Fruit fly (Drosophila melanogaster): ENCODE results near the gene kst.

- no peak for TF ChIP-seq Mnt (GFP tag; optimal IDR thresholded peaks at IDR 0.05)
- TF ChIP-seq cnc (optimal IDR thresholded peaks at IDR 0.05): no peak
- TF ChIP-seq CG33017 (tag; optimal IDR thresholded peaks at IDR 0.05): no peak
- no peak for TF ChIP-seq Clk (GFP tag; optimal IDR thresholded peaks at IDR 0.05)
- TF ChIP-seq kay (GFP tag; ENCODE audit: borderline replicate concordance): peak; percentile 45
- TF ChIP-seq ovo (GFP tag; optimal IDR thresholded peaks at IDR 0.05): no peak
- TF ChIP-seq cic (GFP tag; optimal IDR thresholded peaks at IDR 0.05): peak; percentile 83
- TF ChIP-seq CG11617 (GFP tag; optimal IDR thresholded peaks at IDR 0.05): no peak
- TF ChIP-seq CG12768 (GFP tag; optimal IDR thresholded peaks at IDR 0.05): no peak
- no peak for TF ChIP-seq CG7045 (GFP tag; optimal IDR thresholded peaks at IDR 0.05)
Observed at dm6 chr3L:3415633-3416198, 79.1 kb downstream of the kst start.

All from whole organism, adult.